Worm (Caenorhabditis elegans): ENCODE measurements around the gene F13H10.8.

The F13H10.8 gene

DNA sequence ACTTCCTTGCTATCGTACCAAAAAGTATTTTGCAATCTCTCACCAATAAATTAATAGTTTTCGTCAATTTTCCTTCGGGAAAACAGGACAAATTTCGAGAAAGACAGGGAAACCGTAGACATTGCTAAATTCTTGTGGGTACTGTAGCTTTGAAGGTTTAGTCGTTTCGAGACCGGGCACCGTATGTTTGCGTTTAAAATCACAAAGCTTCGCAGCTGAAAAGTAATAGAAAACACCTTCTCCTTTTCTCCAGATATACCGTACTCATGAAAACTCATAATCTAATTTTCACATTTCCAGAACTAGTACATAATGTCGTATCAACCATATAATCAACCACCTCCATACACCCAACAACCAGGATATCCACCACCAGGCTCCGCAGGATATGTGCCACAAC is 11.3 kb upstream of the F13H10.8 start, which contains the start of gene F13H10.6:
Gene F13H10.6 (plus strand): TSS at position 301 of the 400 bp plus-strand sequence.
- TF ChIP-seq ceh-16 (tag; optimal IDR thresholded peaks at IDR 0.05): no peak
- no peak for TF ChIP-seq zag-1 (tag; optimal IDR thresholded peaks at IDR 0.05)
- no peak for TF ChIP-seq nhr-77 (tag; optimal IDR thresholded peaks at IDR 0.05)
- TF ChIP-seq pqm-1 (tag; optimal IDR thresholded peaks at IDR 0.05): no peak
- no peak for TF ChIP-seq ceh-9 (tag; optimal IDR thresholded peaks at IDR 0.05)
- no peak for TF ChIP-seq unc-39 (tag; optimal IDR thresholded peaks at IDR 0.05)

ce11 chrIV:11009928-11010327 is 10.4 kb upstream of the F13H10.8 start:
- TF ChIP-seq jun-1 (tag; optimal IDR thresholded peaks at IDR 0.05): no peak

DNA sequence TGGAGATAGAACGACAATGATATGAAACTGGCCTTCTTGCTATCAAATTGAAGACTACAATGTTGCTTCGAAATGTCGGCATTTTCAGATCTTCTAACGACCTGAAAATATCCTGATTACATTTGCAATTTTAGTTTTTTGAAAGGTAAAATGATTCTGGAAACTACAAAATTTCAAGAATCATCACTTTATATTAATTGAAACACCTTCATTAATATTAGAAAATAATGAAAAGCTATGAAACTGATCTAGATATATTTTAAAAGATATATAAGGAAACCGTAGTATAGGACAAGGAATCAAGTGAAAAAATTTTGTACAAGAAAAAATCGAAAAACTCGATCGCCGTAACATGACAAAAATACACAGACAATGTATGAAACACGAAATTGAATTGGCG is 8.4 kb upstream of the F13H10.8 start, which contains the start of gene ndx-9:
Gene ndx-9 (minus strand): TSS at position 101 of the 400 bp plus-strand sequence.
- TF ChIP-seq aly-2 (tag; optimal IDR thresholded peaks at IDR 0.05): no peak
- TF ChIP-seq unc-39 (tag; optimal IDR thresholded peaks at IDR 0.05): no peak
- TF ChIP-seq elt-2 (tag; optimal IDR thresholded peaks at IDR 0.05): no peak
- TF ChIP-seq nhr-25 (tag; optimal IDR thresholded peaks at IDR 0.05): no peak
- no peak for TF ChIP-seq nhr-28 (tag; optimal IDR thresholded peaks at IDR 0.05)
- no peak for TF ChIP-seq jun-1 (tag; optimal IDR thresholded peaks at IDR 0.05)
- TF ChIP-seq egl-27 (tag; optimal IDR thresholded peaks at IDR 0.05): no peak
- no peak for TF ChIP-seq ama-1 (optimal IDR thresholded peaks at IDR 0.05)
- no peak for TF ChIP-seq fos-1 (tag; optimal IDR thresholded peaks at IDR 0.05)
- no peak for TF ChIP-seq elt-1 (tag; optimal IDR thresholded peaks at IDR 0.05)
- TF ChIP-seq ceh-28 (tag; optimal IDR thresholded peaks at IDR 0.05): no peak
- no peak for TF ChIP-seq pha-4 (tag; optimal IDR thresholded peaks at IDR 0.05)
- TF ChIP-seq hmg-11 (tag; optimal IDR thresholded peaks at IDR 0.05): no peak
- no peak for TF ChIP-seq R02D3.7 (tag; optimal IDR thresholded peaks at IDR 0.05)
- no peak for TF ChIP-seq ztf-11 (tag; optimal IDR thresholded peaks at IDR 0.05)
- TF ChIP-seq nhr-67 (tag; optimal IDR thresholded peaks at IDR 0.05): no peak
- TF ChIP-seq lin-39 (tag; optimal IDR thresholded peaks at IDR 0.05): no peak
- TF ChIP-seq daf-12 (tag; optimal IDR thresholded peaks at IDR 0.05): no peak

DNA sequence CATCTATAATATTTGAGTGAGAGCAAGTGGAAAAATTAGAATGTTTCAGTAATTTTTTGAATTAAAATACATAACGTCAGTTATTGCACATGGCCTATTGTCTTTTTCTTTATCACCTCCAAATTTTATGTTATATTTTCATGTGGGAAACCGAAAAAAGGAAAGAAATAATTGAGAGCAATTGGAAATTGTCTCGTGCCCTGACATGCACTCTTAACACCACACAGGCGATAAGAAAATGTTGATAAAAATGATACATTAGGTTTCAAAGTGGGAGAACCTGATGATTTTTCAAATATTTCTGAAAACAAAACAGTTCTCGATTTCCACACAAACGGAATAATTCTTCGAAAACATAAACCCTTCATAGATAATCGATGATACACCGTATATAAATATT is 4.4 kb upstream of the F13H10.8 start, which contains the start of gene F13H10.3:
Gene F13H10.3 (minus strand): TSS at position 73 of the 400 bp plus-strand sequence.
- peak; percentile 86 for TF ChIP-seq elt-2 (tag; optimal IDR thresholded peaks at IDR 0.05)
- TF ChIP-seq pqm-1 (tag; optimal IDR thresholded peaks at IDR 0.05): peak; percentile 66
- no peak for TF ChIP-seq ztf-11 (tag; optimal IDR thresholded peaks at IDR 0.05)

ce11 chrIV:11021512-11022268 is 1.4 kb downstream of the F13H10.8 start, which contains the start of gene mogs-1:
mogs-1 (minus strand) TSS chrIV:11021928.
- TF ChIP-seq jun-1 (tag; optimal IDR thresholded peaks at IDR 0.05) (peak; percentile 17), nhr-23 (tag; optimal IDR thresholded peaks at IDR 0.05) (peak; percentile 72), nhr-43 (tag; optimal IDR thresholded peaks at IDR 0.05; ENCODE audit: poor library complexity, severe bottlenecking) (peak; percentile 60), elt-2 (tag; optimal IDR thresholded peaks at IDR 0.05) (peak; percentile 50), nhr-237 (tag; optimal IDR thresholded peaks at IDR 0.05) (no peak), hmg-11 (tag; optimal IDR thresholded peaks at IDR 0.05) (peak; percentile 21), skn-1 (tag; optimal IDR thresholded peaks at IDR 0.05) (no peak), nhr-25 (tag; optimal IDR thresholded peaks at IDR 0.05) (peak; percentile 53), elt-1 (tag; optimal IDR thresholded peaks at IDR 0.05) (peak; percentile 17), fos-1 (tag; optimal IDR thresholded peaks at IDR 0.05) (no peak)

- TF ChIP-seq eor-1 (tag; optimal IDR thresholded peaks at IDR 0.05) (no peak), sea-2 (GFP tag; optimal IDR thresholded peaks at IDR 0.05) (no peak), ZK546.5 (tag; optimal IDR thresholded peaks at IDR 0.05) (no peak), unc-39 (tag; optimal IDR thresholded peaks at IDR 0.05) (no peak), zag-1 (tag; optimal IDR thresholded peaks at IDR 0.05) (no peak), ama-1 (optimal IDR thresholded peaks at IDR 0.05) (no peak)
These were observed 2.0 kb downstream of the F13H10.8 start, which contains the start of gene alh-3 for ce11 chrIV:11022303-11022702. alh-3 (plus strand) TSS chrIV:11022603.
